Worm (Caenorhabditis elegans): ENCODE data around the gene T16A1.10.

Gene T16A1.10

DNA sequence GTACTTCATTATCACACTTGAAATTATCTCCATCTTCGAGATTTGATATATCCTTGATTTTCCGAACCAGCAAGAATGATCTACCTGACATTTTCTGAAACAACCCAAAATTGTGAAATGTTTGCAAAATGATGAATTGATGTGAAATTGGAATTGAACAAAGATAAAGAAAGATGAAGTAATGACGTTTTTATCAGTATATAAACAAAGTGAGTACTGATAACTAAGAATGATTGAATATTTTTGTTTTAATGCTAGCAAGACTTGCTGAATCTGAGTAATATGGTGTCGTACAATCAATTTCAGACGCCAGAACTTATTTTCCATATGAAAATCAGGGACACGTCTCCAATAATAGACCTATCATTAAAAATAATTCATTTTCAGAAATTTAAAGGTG, 30.2 kb upstream of the T16A1.10 start, which contains the start of gene math-37:
TSS of gene math-37 (minus strand) at position 101 of the 400 bp plus-strand sequence.
- TF ChIP-seq elt-3 (tag; optimal IDR thresholded peaks at IDR 0.05): no peak

ce11 chrII:2116794-2117193, 24.9 kb upstream of the T16A1.10 start, which contains the start of gene srh-195:
Gene srh-195 (minus strand): TSS chrII:2116894.
- TF ChIP-seq blmp-1 (tag; optimal IDR thresholded peaks at IDR 0.05): no peak
- no peak for TF ChIP-seq nhr-237 (tag; optimal IDR thresholded peaks at IDR 0.05)
- TF ChIP-seq M03D4.4 (tag; optimal IDR thresholded peaks at IDR 0.05): no peak
- TF ChIP-seq unc-62 (GFP tag; optimal IDR thresholded peaks at IDR 0.05): no peak
- TF ChIP-seq nhr-28 (tag; optimal IDR thresholded peaks at IDR 0.05): no peak
- TF ChIP-seq mab-5 (tag; optimal IDR thresholded peaks at IDR 0.05): no peak
- TF ChIP-seq sptf-1 (tag; optimal IDR thresholded peaks at IDR 0.05): no peak
- TF ChIP-seq sem-2 (GFP tag; optimal IDR thresholded peaks at IDR 0.05): no peak
- no peak for TF ChIP-seq lin-13 (tag; optimal IDR thresholded peaks at IDR 0.05)
- TF ChIP-seq ztf-11 (tag; optimal IDR thresholded peaks at IDR 0.05): no peak

ce11 chrII:2114488-2114887, 22.6 kb upstream of the T16A1.10 start:
- TF ChIP-seq M03D4.4 (tag; optimal IDR thresholded peaks at IDR 0.05): no peak
- no peak for TF ChIP-seq ceh-83 (GFP tag; optimal IDR thresholded peaks at IDR 0.05)
- TF ChIP-seq sptf-1 (tag; optimal IDR thresholded peaks at IDR 0.05): no peak
- TF ChIP-seq elt-1 (tag; optimal IDR thresholded peaks at IDR 0.05; ENCODE audit: borderline replicate concordance, insufficient read depth): no peak
- TF ChIP-seq bed-3 (GFP tag; optimal IDR thresholded peaks at IDR 0.05): no peak
- no peak for TF ChIP-seq ham-2 (GFP tag; optimal IDR thresholded peaks at IDR 0.05)
- no peak for TF ChIP-seq zip-8 (tag; optimal IDR thresholded peaks at IDR 0.05)
- TF ChIP-seq hlh-1 (tag; optimal IDR thresholded peaks at IDR 0.05): no peak
- no peak for TF ChIP-seq nhr-12 (tag; optimal IDR thresholded peaks at IDR 0.05)

DNA sequence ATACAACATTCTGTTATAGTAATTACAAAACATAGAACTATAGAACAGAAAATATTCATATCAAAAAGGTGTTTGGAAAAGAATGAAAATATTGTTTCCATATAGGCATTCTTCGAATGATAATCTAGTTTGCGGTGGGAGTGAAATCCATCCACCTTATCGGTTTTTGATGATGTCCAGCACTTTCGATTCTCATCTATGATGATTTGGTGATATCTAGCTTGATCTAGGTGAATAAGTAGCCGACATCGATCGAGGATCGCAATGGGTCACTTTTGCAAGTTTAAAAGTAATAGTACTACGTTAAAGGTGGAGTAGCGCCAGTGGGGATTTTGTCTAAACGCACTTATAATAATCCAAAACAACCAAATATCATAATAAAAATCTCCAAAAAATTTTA, 21.1 kb upstream of the T16A1.10 start, which contains the start of gene R52.6:
TSS of gene R52.6 (minus strand) at position 101 of the 400 bp plus-strand sequence.
- TF ChIP-seq lin-13 (tag; optimal IDR thresholded peaks at IDR 0.05) (no peak), mab-5 (tag; optimal IDR thresholded peaks at IDR 0.05) (no peak), mls-2 (tag; optimal IDR thresholded peaks at IDR 0.05) (no peak), nhr-76 (tag; optimal IDR thresholded peaks at IDR 0.05) (no peak), sptf-1 (tag; optimal IDR thresholded peaks at IDR 0.05) (no peak), sem-2 (GFP tag; optimal IDR thresholded peaks at IDR 0.05) (no peak), hlh-1 (tag; optimal IDR thresholded peaks at IDR 0.05) (no peak), flh-1 (GFP tag; optimal IDR thresholded peaks at IDR 0.05) (no peak), blmp-1 (tag; optimal IDR thresholded peaks at IDR 0.05) (no peak), elt-1 (tag; optimal IDR thresholded peaks at IDR 0.05; ENCODE audit: borderline replicate concordance, insufficient read depth) (no peak), bed-3 (GFP tag; optimal IDR thresholded peaks at IDR 0.05) (no peak), elt-3 (tag; optimal IDR thresholded peaks at IDR 0.05) (no peak), zip-8 (tag; optimal IDR thresholded peaks at IDR 0.05) (no peak), ceh-83 (GFP tag; optimal IDR thresholded peaks at IDR 0.05) (no peak), pha-4 (tag; optimal IDR thresholded peaks at IDR 0.05) (no peak)

- TF ChIP-seq ceh-43 (GFP tag; optimal IDR thresholded peaks at IDR 0.05) (no peak), ceh-83 (GFP tag; optimal IDR thresholded peaks at IDR 0.05) (no peak), bed-3 (GFP tag; optimal IDR thresholded peaks at IDR 0.05) (no peak)
Measured at ce11 chrII:2109943-2110342, 18.0 kb upstream of the T16A1.10 start, which contains the start of gene R52.5. Gene R52.5 (minus strand): TSS chrII:2110043.

DNA sequence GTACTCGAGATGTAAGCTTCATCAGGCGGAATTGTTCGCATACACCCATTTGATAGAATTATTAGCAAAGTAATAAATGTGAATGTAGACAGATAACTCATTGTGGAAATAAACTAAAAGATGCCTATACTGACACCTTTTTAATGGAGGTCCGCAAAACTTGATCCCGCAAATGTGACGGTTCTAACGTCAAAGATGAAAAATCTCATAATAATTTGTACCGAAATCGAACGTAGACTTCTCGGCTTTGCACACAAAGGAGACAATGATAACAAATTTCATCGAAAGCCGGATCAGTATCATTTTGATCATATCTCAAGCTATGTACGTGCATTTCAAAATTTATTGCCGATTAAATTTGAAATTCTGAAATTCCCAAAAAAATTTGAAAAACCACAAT, 16.4 kb upstream of the T16A1.10 start, which contains the start of gene R52.4:
TSS of gene R52.4 (minus strand) at position 101 of the 400 bp plus-strand sequence.
- TF ChIP-seq ceh-83 (GFP tag; optimal IDR thresholded peaks at IDR 0.05): no peak
- TF ChIP-seq nhr-76 (tag; optimal IDR thresholded peaks at IDR 0.05): no peak
- no peak for TF ChIP-seq nhr-237 (tag; optimal IDR thresholded peaks at IDR 0.05)
- TF ChIP-seq ham-2 (GFP tag; optimal IDR thresholded peaks at IDR 0.05): no peak

ce11 chrII:2099139-2099976, 7.5 kb upstream of the T16A1.10 start, which contains the start of gene math-42:
Gene math-42 (plus strand): TSS chrII:2099926.
- TF ChIP-seq mab-5 (tag; optimal IDR thresholded peaks at IDR 0.05) (no peak), sem-2 (GFP tag; optimal IDR thresholded peaks at IDR 0.05) (no peak), ceh-39 (tag; optimal IDR thresholded peaks at IDR 0.05) (no peak), pha-4 (tag; optimal IDR thresholded peaks at IDR 0.05) (no peak), flh-1 (GFP tag; optimal IDR thresholded peaks at IDR 0.05) (no peak), nhr-28 (tag; optimal IDR thresholded peaks at IDR 0.05) (no peak), snpc-4 (tag; optimal IDR thresholded peaks at IDR 0.05) (no peak), nhr-76 (tag; optimal IDR thresholded peaks at IDR 0.05) (no peak), mls-2 (tag; optimal IDR thresholded peaks at IDR 0.05) (no peak), tbx-8 (GFP tag; optimal IDR thresholded peaks at IDR 0.05) (no peak), sptf-1 (tag; optimal IDR thresholded peaks at IDR 0.05) (no peak), lin-32 (GFP tag; optimal IDR thresholded peaks at IDR 0.05) (no peak), cnd-1 (tag; optimal IDR thresholded peaks at IDR 0.05) (no peak), bed-3 (GFP tag; optimal IDR thresholded peaks at IDR 0.05) (no peak), lsy-2 (tag; optimal IDR thresholded peaks at IDR 0.05) (no peak)
